Worm (Caenorhabditis elegans) whole organism, midembryonic: Measurements from ENCODE around the gene iff-1.

ENCODE experiments used
- T22C8.4 ChIP-seq: fragments of 200-800 bp; sonication (Bioruptor generic); IDR thresholded peaks from 2 replicates; pipeline ENCODE4 v1.3.6; 2022; ENCODE audit warnings: missing genetic modification characterization, missing compliant biosample characterization
- flt-1 ChIP-seq: fragments of 200-800 bp; sonication (Bioruptor generic); IDR thresholded peaks from 2 replicates; pipeline ENCODE4 v1.3.6; 2022; ENCODE audit warnings: missing genetic modification characterization, missing compliant biosample characterization
- med-1 ChIP-seq: sonication (generic microtip); optimal IDR thresholded peaks from 2 replicates; lab custom pipeline; 2017; ENCODE audit warnings: missing genetic modification characterization, mild to moderate bottlenecking, missing compliant biosample characterization, antibody characterized with exemption, missing genetic modification reagents; ENCODE audit not compliant: insufficient read depth
- ztf-29 ChIP-seq: fragments of 200-800 bp; sonication (Bioruptor generic); IDR thresholded peaks from 2 replicates; pipeline ENCODE4 v1.3.6; 2022; ENCODE audit warnings: missing genetic modification reagents, missing genetic modification characterization, missing compliant biosample characterization

- no peak for TF ChIP-seq med-1 (GFP tag; lab: Kevin White, UChicago)
- no peak for TF ChIP-seq flt-1
- no peak for TF ChIP-seq ztf-29 (GFP tag; lab: Robert Waterston, UW)
- TF ChIP-seq T22C8.4 (GFP tag; lab: Robert Waterston, UW) = no peak
Observed at ce11 chrIII:9786776-9787175, 39.8 kb upstream of the iff-1 start.
